Fruit fly (Drosophila melanogaster) whole organism, embryonic: ENCODE data around the gene CG32459.

Experiments
- Atf-2 ChIP-seq: fragments of 200-800 bp; sonication (Bioruptor generic); optimal IDR thresholded peaks from 2 replicates; lab custom pipeline; 2016; ENCODE audit warnings: missing biosample characterization, missing genetic modification characterization
- BEAF-32 ChIP-seq: fragments of 200-800 bp; sonication (Bioruptor generic); optimal IDR thresholded peaks from 3 replicates; lab custom pipeline; 2017; ENCODE audit warnings: missing biosample characterization, missing genetic modification characterization, mild to moderate bottlenecking, moderate library complexity, missing genetic modification reagents
- BtbVII ChIP-seq: fragments of 200-800 bp; sonication (Bioruptor generic); optimal IDR thresholded peaks from 3 replicates; lab custom pipeline; 2017; ENCODE audit warnings: missing biosample characterization, mild to moderate bottlenecking, missing genetic modification characterization
- CG10654 ChIP-seq: fragments of 200-800 bp; sonication (Bioruptor generic); optimal IDR thresholded peaks from 2 replicates; lab custom pipeline; 2016; ENCODE audit warnings: missing biosample characterization, missing genetic modification characterization
- CG12744 ChIP-seq: fragments of 200-800 bp; sonication (Bioruptor generic); optimal IDR thresholded peaks from 2 replicates; lab custom pipeline; 2016; ENCODE audit warnings: missing biosample characterization, missing genetic modification characterization
- CG1529 ChIP-seq: fragments of 200-800 bp; sonication (Bioruptor generic); optimal IDR thresholded peaks from 3 replicates; lab custom pipeline; 2018; ENCODE audit warnings: missing biosample characterization, missing genetic modification characterization
- CG1832 ChIP-seq: fragments of 200-800 bp; sonication (Bioruptor generic); optimal IDR thresholded peaks from 2 replicates; lab custom pipeline; 2017; ENCODE audit warnings: missing biosample characterization, mild to moderate bottlenecking, missing genetic modification characterization, inconsistent platforms
- CG2116 ChIP-seq: fragments of 200-800 bp; sonication (Bioruptor generic); optimal IDR thresholded peaks from 3 replicates; lab custom pipeline; 2018; ENCODE audit warnings: missing biosample characterization, mild to moderate bottlenecking, missing genetic modification characterization
- CG2120 ChIP-seq: fragments of 200-800 bp; sonication (Bioruptor generic); optimal IDR thresholded peaks from 3 replicates; lab custom pipeline; 2016; ENCODE audit warnings: missing biosample characterization, missing genetic modification characterization
- CG2875 ChIP-seq: fragments of 200-800 bp; sonication (Bioruptor generic); optimal IDR thresholded peaks from 2 replicates; lab custom pipeline; 2017; ENCODE audit warnings: missing biosample characterization, mild to moderate bottlenecking, missing genetic modification characterization, missing genetic modification reagents
- CG30020 ChIP-seq: fragments of 200-800 bp; optimal IDR thresholded peaks from 2 replicates; lab custom pipeline; 2019; ENCODE audit warnings: missing biosample characterization, mild to moderate bottlenecking, missing genetic modification characterization, moderate library complexity
- CG3281 ChIP-seq: fragments of 200-800 bp; sonication (Bioruptor generic); optimal IDR thresholded peaks from 3 replicates; lab custom pipeline; 2017; ENCODE audit warnings: missing biosample characterization, mild to moderate bottlenecking, missing genetic modification characterization
- CG3407 ChIP-seq: fragments of 200-800 bp; sonication (Bioruptor generic); optimal IDR thresholded peaks from 2 replicates; lab custom pipeline; 2018; ENCODE audit warnings: missing biosample characterization, mild to moderate bottlenecking, missing genetic modification characterization
- CG3847 ChIP-seq: fragments of 200-800 bp; sonication (Bioruptor generic); IDR thresholded peaks from 2 replicates; pipeline ENCODE4 v1.3.6; 2022; ENCODE audit warnings: missing biosample characterization, missing genetic modification characterization
- CG42726 ChIP-seq: fragments of 200-800 bp; sonication (Bioruptor generic); IDR thresholded peaks from 2 replicates; pipeline ENCODE4 v1.3.6; 2022; ENCODE audit warnings: missing biosample characterization, missing genetic modification characterization; ENCODE audit not compliant: partially characterized antibody
- CG5245 ChIP-seq: fragments of 200-800 bp; sonication (Bioruptor generic); optimal IDR thresholded peaks from 3 replicates; lab custom pipeline; 2016; ENCODE audit warnings: missing biosample characterization, missing genetic modification characterization
- CG5953 ChIP-seq: fragments of 200-800 bp; sonication (Bioruptor generic); IDR thresholded peaks from 2 replicates; pipeline ENCODE4 v1.3.6; 2022; ENCODE audit warnings: missing biosample characterization, missing genetic modification characterization
- CG6765 ChIP-seq: fragments of 200-800 bp; sonication (Bioruptor generic); optimal IDR thresholded peaks from 3 replicates; lab custom pipeline; 2017; ENCODE audit warnings: missing biosample characterization, mild to moderate bottlenecking, missing genetic modification characterization
- CG7271 ChIP-seq: fragments of 200-800 bp; sonication (Bioruptor generic); optimal IDR thresholded peaks from 2 replicates; lab custom pipeline; 2018; ENCODE audit warnings: missing biosample characterization, mild to moderate bottlenecking, missing genetic modification characterization, moderate library complexity
- CG7357 ChIP-seq: fragments of 200-800 bp; sonication (Bioruptor generic); IDR thresholded peaks from 3 replicates; pipeline ENCODE4 v1.3.6; 2022; ENCODE audit warnings: missing biosample characterization, missing genetic modification characterization
- CG7556 ChIP-seq: fragments of 200-800 bp; sonication (Bioruptor generic); optimal IDR thresholded peaks from 2 replicates; lab custom pipeline; 2017; ENCODE audit warnings: missing biosample characterization, mild to moderate bottlenecking, missing genetic modification characterization
- CG7987 ChIP-seq: fragments of 200-800 bp; sonication (Bioruptor generic); optimal IDR thresholded peaks from 2 replicates; lab custom pipeline; 2018; ENCODE audit warnings: missing biosample characterization, mild to moderate bottlenecking, missing genetic modification characterization, moderate library complexity
- CG9437 ChIP-seq: fragments of 200-800 bp; sonication (Bioruptor generic); optimal IDR thresholded peaks from 2 replicates; lab custom pipeline; 2018; ENCODE audit warnings: missing biosample characterization, mild to moderate bottlenecking, missing genetic modification characterization
- D ChIP-seq, 2 experiments: fragments of 200-800 bp in 1 of 2; fragments of >200 bp in 1 of 2; sonication (Bioruptor generic) in 1 of 2; optimal IDR thresholded peaks; 2 replicates in 1 of 2; 3 replicates in 1 of 2; lab custom pipeline; 2017; ENCODE audit warnings: mild to moderate bottlenecking in 1 of 2, missing biosample characterization in 1 of 2, missing genetic modification characterization in 1 of 2, missing genetic modification reagents in 1 of 2
- Dp ChIP-seq: fragments of 200-800 bp; sonication (Bioruptor generic); optimal IDR thresholded peaks from 2 replicates; lab custom pipeline; 2018; ENCODE audit warnings: missing biosample characterization, mild to moderate bottlenecking, missing genetic modification characterization, moderate library complexity
- E2f1 ChIP-seq: fragments of 200-800 bp; sonication (Bioruptor generic); IDR thresholded peaks from 2 replicates; pipeline ENCODE4 v1.3.6; 2022; ENCODE audit warnings: missing biosample characterization, missing genetic modification characterization
- ERR ChIP-seq: fragments of 200-800 bp; sonication (Bioruptor generic); optimal IDR thresholded peaks from 2 replicates; lab custom pipeline; 2016; ENCODE audit warnings: missing biosample characterization, missing genetic modification characterization
- Gsc ChIP-seq: fragments of 200-800 bp; sonication (Bioruptor generic); IDR thresholded peaks from 2 replicates; pipeline ENCODE4 v1.3.6; 2022; ENCODE audit warnings: missing biosample characterization, missing genetic modification characterization
- HLH3B ChIP-seq: fragments of 200-800 bp; sonication (Bioruptor generic); IDR thresholded peaks from 2 replicates; pipeline ENCODE4 v1.3.6; 2022; ENCODE audit warnings: missing biosample characterization, missing genetic modification characterization
- Hand ChIP-seq: fragments of 200-800 bp; sonication (Bioruptor generic); optimal IDR thresholded peaks from 2 replicates; lab custom pipeline; 2017; ENCODE audit warnings: mild to moderate bottlenecking, missing biosample characterization, missing genetic modification reagents, missing genetic modification characterization
- Myb ChIP-seq: fragments of 200-800 bp; sonication (Bioruptor generic); optimal IDR thresholded peaks from 2 replicates; lab custom pipeline; 2016; ENCODE audit warnings: missing biosample characterization, missing genetic modification characterization
- NK7.1 ChIP-seq: fragments of 200-800 bp; sonication (Bioruptor generic); optimal IDR thresholded peaks from 3 replicates; lab custom pipeline; 2016; ENCODE audit warnings: missing biosample characterization, missing genetic modification characterization
- Opbp ChIP-seq: fragments of 200-800 bp; sonication (Bioruptor generic); IDR thresholded peaks from 3 replicates; pipeline ENCODE4 v1.3.6; 2022; ENCODE audit warnings: missing biosample characterization, missing genetic modification characterization; ENCODE audit not compliant: partially characterized antibody
- Optix ChIP-seq: fragments of 200-800 bp; sonication (Bioruptor generic); IDR thresholded peaks from 3 replicates; pipeline ENCODE4 v1.3.6; 2022; ENCODE audit warnings: missing biosample characterization, missing genetic modification characterization
- Ravus ChIP-seq: fragments of 200-800 bp; sonication (Bioruptor generic); IDR thresholded peaks from 2 replicates; pipeline ENCODE4 v1.3.6; 2022; ENCODE audit warnings: missing biosample characterization, missing genetic modification characterization
- Usf ChIP-seq: fragments of 200-800 bp; sonication (Bioruptor generic); optimal IDR thresholded peaks from 2 replicates; lab custom pipeline; 2017; ENCODE audit warnings: missing genotype, missing biosample characterization, missing genetic modification characterization
- Xbp1 ChIP-seq: fragments of 200-800 bp; sonication (Bioruptor generic); optimal IDR thresholded peaks from 3 replicates; lab custom pipeline; 2016; ENCODE audit warnings: missing biosample characterization, mild to moderate bottlenecking, missing genetic modification characterization
- ac ChIP-seq: fragments of 200-800 bp; sonication (Bioruptor generic); optimal IDR thresholded peaks from 3 replicates; lab custom pipeline; 2017; ENCODE audit warnings: missing biosample characterization, mild to moderate bottlenecking, missing genetic modification characterization
- ase ChIP-seq: fragments of 200-800 bp; sonication (Bioruptor generic); IDR thresholded peaks from 3 replicates; pipeline ENCODE4 v1.3.6; 2022; ENCODE audit warnings: missing biosample characterization, missing genetic modification characterization
- ash1 ChIP-seq: fragments of 200-800 bp; sonication (Bioruptor generic); optimal IDR thresholded peaks from 2 replicates; lab custom pipeline; 2018; ENCODE audit warnings: missing biosample characterization, mild to moderate bottlenecking, missing genetic modification characterization
- cg ChIP-seq: fragments of 200-800 bp; sonication (Bioruptor generic); optimal IDR thresholded peaks from 3 replicates; lab custom pipeline; 2019; ENCODE audit warnings: missing biosample characterization, mild to moderate bottlenecking, missing genetic modification characterization, moderate library complexity
- chm ChIP-seq: fragments of 200-800 bp; sonication (Bioruptor generic); IDR thresholded peaks from 2 replicates; pipeline ENCODE4 v1.3.6; 2022; ENCODE audit warnings: missing biosample characterization, missing genetic modification characterization
- en ChIP-seq: fragments of 200-800 bp; sonication (Bioruptor generic); optimal IDR thresholded peaks from 2 replicates; lab custom pipeline; 2016; ENCODE audit warnings: missing biosample characterization, missing genetic modification characterization
- fd64A ChIP-seq: fragments of 200-800 bp; sonication (Bioruptor generic); optimal IDR thresholded peaks from 3 replicates; lab custom pipeline; 2018; ENCODE audit warnings: missing biosample characterization, mild to moderate bottlenecking, missing genetic modification characterization
- fd96Cb ChIP-seq: fragments of 200-800 bp; sonication (Bioruptor generic); optimal IDR thresholded peaks from 2 replicates; lab custom pipeline; 2018; ENCODE audit warnings: missing biosample characterization, mild to moderate bottlenecking, missing genetic modification characterization, moderate library complexity
- fu2 ChIP-seq: fragments of 200-800 bp; sonication (Bioruptor generic); optimal IDR thresholded peaks from 2 replicates; lab custom pipeline; 2016; ENCODE audit warnings: missing biosample characterization, missing genetic modification characterization
- her ChIP-seq: fragments of 200-800 bp; sonication (Bioruptor generic); optimal IDR thresholded peaks from 2 replicates; lab custom pipeline; 2016; ENCODE audit warnings: missing biosample characterization, missing genetic modification characterization
- ken ChIP-seq: fragments of 200-800 bp; sonication (Bioruptor generic); IDR thresholded peaks from 3 replicates; pipeline ENCODE4 v1.3.6; 2022; ENCODE audit warnings: missing biosample characterization, missing genetic modification characterization
- rib ChIP-seq: fragments of 200-800 bp; sonication (Bioruptor generic); IDR thresholded peaks from 2 replicates; pipeline ENCODE4 v1.3.6; 2022; ENCODE audit warnings: missing biosample characterization, missing genetic modification characterization
- sr ChIP-seq: fragments of 200-800 bp; sonication (Bioruptor generic); IDR thresholded peaks from 3 replicates; pipeline ENCODE4 v1.3.6; 2022; ENCODE audit warnings: missing biosample characterization, missing genetic modification characterization
- tio ChIP-seq: fragments of 200-800 bp; sonication (Bioruptor generic); optimal IDR thresholded peaks from 2 replicates; lab custom pipeline; 2017; ENCODE audit warnings: missing biosample characterization, missing genetic modification characterization, inconsistent platforms
- zfh2 ChIP-seq: fragments of 200-800 bp; sonication (Bioruptor generic); optimal IDR thresholded peaks from 2 replicates; lab custom pipeline; 2016; ENCODE audit warnings: missing biosample characterization, missing genetic modification characterization

Gene CG32459

DNA sequence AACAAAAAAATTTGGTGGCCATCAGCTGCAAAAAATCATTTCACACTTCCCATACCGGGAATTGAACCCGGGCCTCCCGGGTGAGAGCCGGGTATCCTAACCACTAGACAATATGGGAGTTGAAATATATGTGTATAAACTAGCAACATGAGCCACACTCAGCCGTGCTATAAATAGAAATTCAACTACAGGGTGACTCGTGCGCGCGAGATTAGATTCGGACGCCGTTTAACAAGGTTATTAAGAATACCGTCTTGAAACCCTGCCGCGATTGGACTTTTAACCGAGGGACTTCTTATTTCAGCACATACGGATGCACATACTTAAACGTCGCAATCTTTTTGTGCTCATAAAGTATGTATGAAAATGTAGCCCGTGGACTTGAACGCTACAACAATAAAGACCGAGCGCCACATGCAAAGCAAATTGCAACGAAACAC lies 8.2 kb downstream of the CG32459 start (continued):
- no peak for TF ChIP-seq CG10654 (GFP tag; lab: Kevin White, UChicago)
- no peak for TF ChIP-seq Dp
- no peak for TF ChIP-seq Usf (GFP tag; lab: Kevin White, UChicago)
- TF ChIP-seq CG9437 = no peak
- peak; percentile 94 for TF ChIP-seq CG42726 (GFP tag; lab: Robert Waterston, UW)
- no peak for TF ChIP-seq Xbp1 (GFP tag; lab: Kevin White, UChicago)
- TF ChIP-seq CG30020 (tag; lab: Kevin White, UChicago) = no peak
- TF ChIP-seq CG3407 (GFP tag; lab: Kevin White, UChicago) = no peak
- no peak for TF ChIP-seq fd96Cb
- no peak for TF ChIP-seq sr (GFP tag; lab: Robert Waterston, UW)
- no peak for TF ChIP-seq CG6765 (GFP tag; lab: Kevin White, UChicago)
- TF ChIP-seq ERR (GFP tag; lab: Kevin White, UChicago) = no peak
- no peak for TF ChIP-seq Myb (GFP tag; lab: Kevin White, UChicago)
- TF ChIP-seq CG1529 (GFP tag; lab: Kevin White, UChicago) = no peak
- TF ChIP-seq CG2116 = no peak
- no peak for TF ChIP-seq Atf-2 (GFP tag; lab: Kevin White, UChicago)
- TF ChIP-seq chm (GFP tag; lab: Robert Waterston, UW) = no peak
- no peak for TF ChIP-seq NK7.1 (GFP tag; lab: Kevin White, UChicago)
- TF ChIP-seq CG3281 (GFP tag; lab: Kevin White, UChicago) = no peak
- TF ChIP-seq fu2 = no peak
- no peak for TF ChIP-seq CG7556
- TF ChIP-seq CG7271 (tag; lab: Kevin White, UChicago) = no peak
- no peak for TF ChIP-seq E2f1 (GFP tag; lab: Robert Waterston, UW)
- no peak for TF ChIP-seq BtbVII
- no peak for TF ChIP-seq CG2875
- TF ChIP-seq ash1 = no peak
- no peak for TF ChIP-seq CG5245 (GFP tag; lab: Kevin White, UChicago)
- no peak for TF ChIP-seq en
- TF ChIP-seq rib = 0 out of 2 replicates have a peak, but pooled peaks have one; percentile 41
- TF ChIP-seq CG5953 (GFP tag; lab: Robert Waterston, UW) = no peak
- TF ChIP-seq fd64A (GFP tag; lab: Kevin White, UChicago) = no peak
- peak; percentile 97 for TF ChIP-seq Opbp
- no peak for TF ChIP-seq Gsc (GFP tag; lab: Robert Waterston, UW)
- no peak for TF ChIP-seq tio (GFP tag; lab: Kevin White, UChicago)
- TF ChIP-seq Hand = no peak
- TF ChIP-seq BEAF-32 (GFP tag; lab: Kevin White, UChicago) = no peak
- TF ChIP-seq her (GFP tag; lab: Kevin White, UChicago) = no peak
- no peak for TF ChIP-seq CG12744 (GFP tag; lab: Kevin White, UChicago)
- TF ChIP-seq CG1832 (GFP tag; lab: Kevin White, UChicago) = no peak
- TF ChIP-seq CG7357 (GFP tag; lab: Robert Waterston, UW) = no peak
- no peak for TF ChIP-seq cg (GFP tag; lab: Kevin White, UChicago)
- no peak for TF ChIP-seq CG3847 (GFP tag; lab: Robert Waterston, UW)
- TF ChIP-seq ken = 0 out of 3 replicates have a peak, but pooled peaks have one; percentile 37
- TF ChIP-seq D (optimal IDR thresholded peaks at IDR 0.05; lab: Kevin White, UChicago) = no peak
- no peak for TF ChIP-seq D (GFP tag; optimal IDR thresholded peaks at IDR 0.05; lab: Kevin White, UChicago)
- no peak for TF ChIP-seq CG7987 (GFP tag; lab: Kevin White, UChicago)
- TF ChIP-seq Ravus (GFP tag; lab: Robert Waterston, UW) = no peak
- no peak for TF ChIP-seq Optix (GFP tag; lab: Robert Waterston, UW)
- TF ChIP-seq HLH3B = no peak
- TF ChIP-seq zfh2 = no peak
- no peak for TF ChIP-seq ac
- TF ChIP-seq CG2120 (GFP tag; lab: Kevin White, UChicago) = no peak
- no peak for TF ChIP-seq ase (GFP tag; lab: Robert Waterston, UW)
